Fruit fly (Drosophila melanogaster): ENCODE measurements around the gene CG18545.
"Not testable (repeated sequence)": the region's sequence is repeated elsewhere in the genome, so short reads cannot be mapped to it uniquely, and the experiment has no call there.

- TF ChIP-seq usp (GFP tag; optimal IDR thresholded peaks at IDR 0.05); Hr78 (GFP tag; optimal IDR thresholded peaks at IDR 0.05); Myc (optimal IDR thresholded peaks at IDR 0.05); dmrt93B (GFP tag; optimal IDR thresholded peaks at IDR 0.05); Dfd (GFP tag; optimal IDR thresholded peaks at IDR 0.05); Vsx2 (GFP tag; optimal IDR thresholded peaks at IDR 0.05; ENCODE audit: partially characterized antibody): not testable (repeated sequence)
These were observed 43.7 kb downstream of the CG18545 start for dm6 chr3R:10384474-10384873.

All from whole organism, wandering third instar larva.